Fruit fly (Drosophila melanogaster) whole organism, prepupa: ENCODE data around the gene CG46397.
A peak's percentile ranks its signal among the peaks of the same experiment; 100 is the strongest.

Experiments
- Blimp-1 ChIP-seq: fragments of 200-800 bp; sonication (Bioruptor generic); optimal IDR thresholded peaks from 3 replicates; lab custom pipeline; 2017; ENCODE audit warnings: missing biosample characterization, missing genetic modification characterization, mild to moderate bottlenecking, moderate library complexity, missing genetic modification reagents
- CG10631 ChIP-seq: fragments of 200-800 bp; sonication (Bioruptor generic); optimal IDR thresholded peaks from 2 replicates; lab custom pipeline; 2016; ENCODE audit warnings: missing biosample characterization, missing genetic modification characterization
- CG10669 ChIP-seq: fragments of 200-800 bp; sonication (Bioruptor generic); optimal IDR thresholded peaks from 3 replicates; lab custom pipeline; 2018; ENCODE audit warnings: missing biosample characterization, mild to moderate bottlenecking, missing genetic modification characterization, moderate library complexity
- CG11294 ChIP-seq: fragments of 200-800 bp; sonication (Bioruptor generic); IDR thresholded peaks from 2 replicates; pipeline ENCODE4 v1.3.6; 2022; ENCODE audit warnings: missing biosample characterization, missing genetic modification characterization
- CG15336 ChIP-seq: fragments of 200-800 bp; sonication (Bioruptor generic); IDR thresholded peaks from 2 replicates; pipeline ENCODE4 v1.3.6; 2022; ENCODE audit warnings: missing biosample characterization, missing genetic modification characterization
- CG1621 ChIP-seq: fragments of 200-800 bp; sonication (Bioruptor generic); optimal IDR thresholded peaks from 3 replicates; lab custom pipeline; 2018; ENCODE audit warnings: missing biosample characterization, mild to moderate bottlenecking, missing genetic modification characterization
- CG16779 ChIP-seq: fragments of 200-800 bp; sonication (Bioruptor generic); optimal IDR thresholded peaks from 3 replicates; lab custom pipeline; 2017; ENCODE audit warnings: missing biosample characterization, mild to moderate bottlenecking, missing genetic modification characterization
- CG32006 ChIP-seq: fragments of 200-800 bp; sonication (Bioruptor generic); optimal IDR thresholded peaks from 3 replicates; lab custom pipeline; 2017; ENCODE audit warnings: missing biosample characterization, mild to moderate bottlenecking, missing genetic modification characterization
- CG34406 ChIP-seq: fragments of 200-800 bp; sonication (Bioruptor generic); optimal IDR thresholded peaks from 3 replicates; lab custom pipeline; 2016; ENCODE audit warnings: missing biosample characterization, missing genetic modification characterization
- CG3919 ChIP-seq: fragments of 200-800 bp; sonication (Bioruptor generic); optimal IDR thresholded peaks from 3 replicates; lab custom pipeline; 2016; ENCODE audit warnings: missing biosample characterization, missing genetic modification characterization
- CG6163 ChIP-seq: fragments of 200-800 bp; sonication (Bioruptor generic); IDR thresholded peaks from 3 replicates; pipeline ENCODE4 v1.3.6; 2022; ENCODE audit warnings: missing biosample characterization, missing genetic modification characterization
- CG6792 ChIP-seq: fragments of 200-800 bp; sonication (Bioruptor generic); optimal IDR thresholded peaks from 3 replicates; lab custom pipeline; 2016; ENCODE audit warnings: missing biosample characterization, missing genetic modification characterization
- CG6808 ChIP-seq: fragments of 200-800 bp; sonication (Bioruptor generic); optimal IDR thresholded peaks from 3 replicates; lab custom pipeline; 2017; ENCODE audit warnings: missing biosample characterization, missing genetic modification characterization, mild to moderate bottlenecking, moderate library complexity, missing genetic modification reagents
- CG6854 ChIP-seq: fragments of 200-800 bp; sonication (Bioruptor generic); optimal IDR thresholded peaks from 2 replicates; lab custom pipeline; 2017; ENCODE audit warnings: missing biosample characterization, mild to moderate bottlenecking, missing genetic modification characterization
- CG7368 ChIP-seq: fragments of 200-800 bp; sonication (Bioruptor generic); optimal IDR thresholded peaks from 3 replicates; lab custom pipeline; 2016; ENCODE audit warnings: missing biosample characterization, missing genetic modification characterization
- CG8119 ChIP-seq: fragments of 200-800 bp; sonication (Bioruptor generic); IDR thresholded peaks from 3 replicates; pipeline ENCODE4 v1.3.6; 2022; ENCODE audit warnings: missing biosample characterization, missing genetic modification characterization
- CG8319 ChIP-seq: fragments of 200-800 bp; sonication (Bioruptor generic); optimal IDR thresholded peaks from 3 replicates; lab custom pipeline; 2016; ENCODE audit warnings: missing biosample characterization, missing genetic modification characterization
- CG9139 ChIP-seq: fragments of 200-800 bp; sonication (Bioruptor generic); optimal IDR thresholded peaks from 3 replicates; lab custom pipeline; 2017; ENCODE audit warnings: missing biosample characterization, mild to moderate bottlenecking, missing genetic modification characterization
- Eip75B ChIP-seq: fragments of 200-800 bp; sonication (Bioruptor generic); optimal IDR thresholded peaks from 3 replicates; lab custom pipeline; 2016; ENCODE audit warnings: missing biosample characterization, missing genetic modification characterization
- Eip78C ChIP-seq: fragments of 200-800 bp; sonication (Bioruptor generic); peaks from one replicate; lab custom pipeline; 2016; ENCODE audit warnings: missing biosample characterization, missing genetic modification characterization
- Eip93F ChIP-seq: fragments of 200-800 bp; sonication (Bioruptor generic); optimal IDR thresholded peaks from 2 replicates; lab custom pipeline; 2016; ENCODE audit warnings: missing biosample characterization, mild to moderate bottlenecking, missing genetic modification characterization
- Gug ChIP-seq: fragments of 200-800 bp; sonication (Bioruptor generic); IDR thresholded peaks from 2 replicates; pipeline ENCODE4 v1.3.6; 2022; ENCODE audit warnings: missing biosample characterization, missing genetic modification characterization
- Hr38 ChIP-seq: sonication (Bioruptor generic); optimal IDR thresholded peaks from 2 replicates; lab custom pipeline; 2016; ENCODE audit warnings: missing biosample characterization, missing genetic modification characterization
- Hr39 ChIP-seq: fragments of 200-800 bp; sonication (Bioruptor generic); optimal IDR thresholded peaks from 2 replicates; lab custom pipeline; 2016; ENCODE audit warnings: missing biosample characterization, missing genetic modification characterization
- Hr4 ChIP-seq: fragments of 200-800 bp; sonication (Bioruptor generic); optimal IDR thresholded peaks from 3 replicates; lab custom pipeline; 2016; ENCODE audit warnings: missing biosample characterization, missing genetic modification characterization
- Lpt ChIP-seq: fragments of 200-800 bp; sonication (Bioruptor generic); optimal IDR thresholded peaks from 3 replicates; lab custom pipeline; 2016; ENCODE audit warnings: missing biosample characterization, missing genetic modification characterization
- Met ChIP-seq: fragments of 200-800 bp; sonication (Bioruptor generic); optimal IDR thresholded peaks from 3 replicates; lab custom pipeline; 2016; ENCODE audit warnings: missing biosample characterization, missing genetic modification characterization
- OdsH ChIP-seq: fragments of 200-800 bp; sonication (Bioruptor generic); optimal IDR thresholded peaks from 3 replicates; lab custom pipeline; 2016; ENCODE audit warnings: missing biosample characterization, missing genetic modification characterization
- Smox ChIP-seq: fragments of 200-800 bp; sonication (Bioruptor generic); optimal IDR thresholded peaks from 3 replicates; lab custom pipeline; 2016; ENCODE audit warnings: missing biosample characterization, missing genetic modification characterization
- Sox102F ChIP-seq: fragments of 200-800 bp; sonication (Bioruptor generic); optimal IDR thresholded peaks from 2 replicates; lab custom pipeline; 2016; ENCODE audit warnings: missing biosample characterization, mild to moderate bottlenecking, missing genetic modification characterization
- Sox14 ChIP-seq: fragments of 200-800 bp; sonication (Bioruptor generic); optimal IDR thresholded peaks from 3 replicates; lab custom pipeline; 2016; ENCODE audit warnings: missing biosample characterization, missing genetic modification characterization
- achi ChIP-seq: fragments of 200-800 bp; sonication (Bioruptor generic); optimal IDR thresholded peaks from 3 replicates; lab custom pipeline; 2016; ENCODE audit warnings: missing biosample characterization, missing genetic modification characterization
- acj6 ChIP-seq: fragments of 200-800 bp; sonication (Bioruptor generic); optimal IDR thresholded peaks from 3 replicates; lab custom pipeline; 2016; ENCODE audit warnings: missing biosample characterization, missing genetic modification characterization
- dac ChIP-seq: fragments of 200-800 bp; sonication (Bioruptor generic); optimal IDR thresholded peaks from 2 replicates; lab custom pipeline; 2017; ENCODE audit warnings: missing biosample characterization, mild to moderate bottlenecking, missing genetic modification characterization
- dsx ChIP-seq: fragments of 200-800 bp; optimal IDR thresholded peaks from 3 replicates; lab custom pipeline; 2019; ENCODE audit warnings: missing biosample characterization, mild to moderate bottlenecking, missing genetic modification characterization, moderate library complexity; ENCODE audit not compliant: poor library complexity, severe bottlenecking
- eg ChIP-seq: fragments of 200-800 bp; sonication (Bioruptor generic); IDR thresholded peaks from 3 replicates; pipeline ENCODE4 v1.3.6; 2022; ENCODE audit warnings: missing biosample characterization, missing genetic modification characterization
- esn ChIP-seq: fragments of 200-800 bp; sonication (Bioruptor generic); optimal IDR thresholded peaks from 2 replicates; lab custom pipeline; 2016; ENCODE audit warnings: missing biosample characterization, mild to moderate bottlenecking, missing genetic modification characterization, moderate library complexity
- fd59A ChIP-seq: fragments of 200-800 bp; sonication (Bioruptor generic); optimal IDR thresholded peaks from 2 replicates; lab custom pipeline; 2017; ENCODE audit warnings: missing biosample characterization, mild to moderate bottlenecking, missing genetic modification characterization, missing genetic modification reagents
- fd85E ChIP-seq: fragments of 200-800 bp; sonication (Bioruptor generic); optimal IDR thresholded peaks from 3 replicates; lab custom pipeline; 2016; ENCODE audit warnings: missing biosample characterization, missing genetic modification characterization
- lz ChIP-seq: fragments of 200-800 bp; sonication (Bioruptor generic); optimal IDR thresholded peaks from 3 replicates; lab custom pipeline; 2016; ENCODE audit warnings: missing biosample characterization, missing genetic modification characterization
- net ChIP-seq: fragments of 200-800 bp; sonication (Bioruptor generic); optimal IDR thresholded peaks from 3 replicates; lab custom pipeline; 2016; ENCODE audit warnings: missing biosample characterization, missing genetic modification characterization
- pdm3 ChIP-seq: fragments of 200-800 bp; sonication (Bioruptor generic); optimal IDR thresholded peaks from 3 replicates; lab custom pipeline; 2016; ENCODE audit warnings: missing biosample characterization, missing genetic modification characterization
- salr ChIP-seq, 2 experiments: fragments of 200-800 bp; sonication (Bioruptor generic); optimal IDR thresholded peaks; 3 replicates each; lab custom pipeline; 2016 to 2018; ENCODE audit warnings: missing biosample characterization in 2 of 2, missing genetic modification characterization in 2 of 2, mild to moderate bottlenecking in 1 of 2
- ss ChIP-seq, 2 experiments: fragments of 200-800 bp; sonication (Bioruptor generic); optimal IDR thresholded peaks; 2 replicates in 1 of 2; 3 replicates in 1 of 2; lab custom pipeline; 2017 to 2018; ENCODE audit warnings: mild to moderate bottlenecking in 2 of 2, missing biosample characterization in 2 of 2, missing genetic modification characterization in 2 of 2, moderate library complexity in 1 of 2
- svp ChIP-seq: fragments of 200-800 bp; sonication (Bioruptor generic); peaks from one replicate; lab custom pipeline; 2016; ENCODE audit warnings: missing biosample characterization, missing genetic modification characterization
- topi ChIP-seq: fragments of 200-800 bp; sonication (Bioruptor generic); optimal IDR thresholded peaks from 3 replicates; lab custom pipeline; 2016; ENCODE audit warnings: missing biosample characterization, missing genetic modification characterization
- vri ChIP-seq: fragments of 200-800 bp; sonication (Bioruptor generic); optimal IDR thresholded peaks from 3 replicates; lab custom pipeline; 2016; ENCODE audit warnings: missing biosample characterization, mild to moderate bottlenecking, missing genetic modification characterization

CG46397 gene

DNA sequence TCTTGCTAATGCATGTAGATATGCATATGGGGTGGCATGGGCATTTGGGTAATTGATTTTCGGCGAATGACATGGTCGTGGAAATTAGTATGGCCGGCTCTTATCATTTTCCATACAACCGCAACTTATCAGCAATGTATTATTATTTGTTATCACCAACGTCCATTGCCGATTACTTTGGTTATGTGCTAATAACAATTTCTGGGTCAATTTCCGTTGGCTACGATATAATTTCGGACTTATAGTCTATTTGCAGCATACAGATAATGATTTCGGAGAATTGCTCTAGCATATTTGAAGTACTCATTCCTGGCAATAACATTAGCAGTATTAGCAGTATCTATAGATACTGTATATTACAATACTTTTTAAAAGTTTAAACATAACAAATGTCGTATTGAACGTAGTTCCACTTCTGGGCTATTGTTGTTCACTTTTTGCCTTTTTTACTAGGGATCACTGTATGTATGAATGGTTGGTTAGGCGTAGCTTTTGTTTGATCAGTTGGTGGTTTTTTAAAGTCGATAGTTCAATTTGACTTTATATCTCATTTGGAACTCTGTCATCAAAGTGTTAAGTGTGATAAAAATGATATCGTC is at the start of gene CG46397:
CG46397 (plus strand) TSS at position 549 of the 599 bp plus-strand sequence.
- TF ChIP-seq CG32006 (GFP tag; lab: Kevin White, UChicago), result no peak
- TF ChIP-seq svp (GFP tag; lab: Kevin White, UChicago), result peak; percentile 18
- TF ChIP-seq vri, result peak; percentile 89
- TF ChIP-seq Hr4 (GFP tag; lab: Kevin White, UChicago), result no peak

DNA sequence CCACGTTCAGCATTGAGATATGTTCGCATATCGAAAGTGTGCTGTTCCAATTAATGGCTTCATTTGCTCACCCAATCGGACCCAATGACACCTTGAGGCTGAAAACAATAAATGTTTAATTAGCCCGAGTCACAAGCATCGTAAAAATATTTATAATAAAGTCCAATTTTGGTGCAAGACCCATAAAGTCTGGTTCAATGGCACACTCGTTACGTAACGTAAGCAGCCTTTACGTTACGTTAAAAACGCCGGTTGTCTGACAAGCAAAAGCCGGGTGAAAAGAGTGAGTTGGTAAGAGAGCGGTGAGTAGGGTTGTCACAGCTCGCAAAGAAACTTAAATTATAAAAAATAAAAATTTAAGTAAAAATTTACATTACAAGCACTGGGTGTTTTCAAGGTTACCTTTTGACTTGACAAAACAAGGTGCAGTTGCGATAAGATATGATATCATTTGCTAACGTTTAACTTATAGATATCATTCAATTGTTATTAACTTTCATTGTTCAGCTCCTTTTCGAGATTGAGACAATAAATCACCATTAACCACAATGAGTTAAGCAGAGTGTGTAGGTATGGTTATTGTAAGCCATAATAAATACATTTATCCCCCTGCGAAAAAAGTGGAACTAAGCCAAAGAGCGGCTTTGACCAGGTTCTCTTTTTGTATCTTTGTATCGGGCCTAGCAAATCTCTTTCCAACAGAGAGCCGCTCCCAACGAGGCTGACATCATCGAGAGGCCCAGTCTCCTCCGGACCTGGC is 48.9 kb upstream of the CG46397 start:
- TF ChIP-seq Hr4 (GFP tag; lab: Kevin White, UChicago) (peak; percentile 82), eg (GFP tag; lab: Robert Waterston, UW) (peak; percentile 80), salr (GFP tag; optimal IDR thresholded peaks at IDR 0.05; lab: Kevin White, UChicago) (peak in 1 of 2 experiments; percentile 47), Eip75B (GFP tag; lab: Kevin White, UChicago) (peak; percentile 62), CG10631 (GFP tag; lab: Kevin White, UChicago) (peak; percentile 79), Sox14 (GFP tag; lab: Kevin White, UChicago) (peak; percentile 79), Eip78C (GFP tag; lab: Kevin White, UChicago) (peak; percentile 89), lz (GFP tag; lab: Kevin White, UChicago) (peak; percentile 75), dsx (GFP tag; lab: Kevin White, UChicago) (peak; percentile 78), Smox (peak; percentile 75), Blimp-1 (GFP tag; lab: Kevin White, UChicago) (peak; percentile 15), OdsH (GFP tag; lab: Kevin White, UChicago) (peak; percentile 79), Lpt (GFP tag; lab: Kevin White, UChicago) (peak; percentile 53), Eip93F (peak; percentile 47), CG6792 (GFP tag; lab: Kevin White, UChicago) (peak; percentile 62), CG11294 (GFP tag; lab: Robert Waterston, UW) (no peak), esn (GFP tag; lab: Kevin White, UChicago) (peak; percentile 82), CG6808 (GFP tag; lab: Kevin White, UChicago) (peak; percentile 80), CG9139 (GFP tag; lab: Kevin White, UChicago) (peak; percentile 69), net (GFP tag; lab: Kevin White, UChicago) (peak; percentile 77), CG3919 (GFP tag; lab: Kevin White, UChicago) (peak; percentile 70), achi (GFP tag; lab: Kevin White, UChicago) (peak; percentile 80), Sox102F (GFP tag; lab: Kevin White, UChicago) (peak; percentile 80), CG16779 (tag; lab: Kevin White, UChicago) (peak; percentile 61), Gug (GFP tag; lab: Robert Waterston, UW) (peak; percentile 38; the same call in 1 of the 2 replicates), CG8119 (GFP tag; lab: Robert Waterston, UW) (peak; percentile 77), fd59A (GFP tag; lab: Kevin White, UChicago) (peak; percentile 63), CG7368 (GFP tag; lab: Kevin White, UChicago) (peak; percentile 3), svp (GFP tag; lab: Kevin White, UChicago) (peak; percentile 90), pdm3 (GFP tag; lab: Kevin White, UChicago) (peak; percentile 64), CG6854 (peak; percentile 27), ss (GFP tag; optimal IDR thresholded peaks at IDR 0.05; lab: Kevin White, UChicago) (peak; percentile 30 to 79), CG8319 (no peak), fd85E (GFP tag; lab: Kevin White, UChicago) (no peak), CG10669 (GFP tag; lab: Kevin White, UChicago) (peak; percentile 74), topi (peak; percentile 78), Hr38 (GFP tag; lab: Kevin White, UChicago) (no peak), CG1621 (tag; lab: Kevin White, UChicago) (no peak), CG34406 (GFP tag; lab: Kevin White, UChicago) (peak; percentile 66), dac (GFP tag; lab: Kevin White, UChicago) (peak; percentile 70), Met (GFP tag; lab: Kevin White, UChicago) (peak; percentile 80), acj6 (GFP tag; lab: Kevin White, UChicago) (peak; percentile 79), Hr39 (GFP tag; lab: Kevin White, UChicago) (peak; percentile 63), CG6163 (GFP tag; lab: Robert Waterston, UW) (peak; percentile 71; the same call in 2 of the 3 replicates), CG15336 (peak; percentile 77), vri (peak; percentile 67)
